Worm (Caenorhabditis elegans) whole organism, L2 larva: ENCODE data around the gene C14C6.2.

Experiments used
- C34F6.9 ChIP-seq: fragments of 150-350 bp; optimal IDR thresholded peaks from 2 replicates; lab custom pipeline; 2014; ENCODE audit warnings: missing biosample characterization, missing genetic modification characterization
- F13H6.1 ChIP-seq: sonication (generic microtip); optimal IDR thresholded peaks from 2 replicates; lab custom pipeline; 2016; ENCODE audit warnings: missing genetic modification characterization, missing compliant biosample characterization
- R02D3.7 ChIP-seq: fragments of 150-350 bp; optimal IDR thresholded peaks from 2 replicates; lab custom pipeline; 2014; ENCODE audit warnings: missing biosample characterization, missing genetic modification characterization
- Y55F3AM.14 ChIP-seq: fragments of 200-800 bp; sonication (Bioruptor generic); optimal IDR thresholded peaks from 2 replicates; lab custom pipeline; 2018; ENCODE audit warnings: mild to moderate bottlenecking, missing genetic modification characterization, missing compliant biosample characterization
- ZK546.5 ChIP-seq: sonication (generic microtip); optimal IDR thresholded peaks from 2 replicates; lab custom pipeline; 2017; ENCODE audit warnings: missing biosample characterization, missing genetic modification characterization
- alr-1 ChIP-seq: fragments of 150-350 bp; optimal IDR thresholded peaks from 2 replicates; lab custom pipeline; 2014; ENCODE audit warnings: missing biosample characterization, missing genetic modification characterization
- aly-2 ChIP-seq: fragments of 150-350 bp; optimal IDR thresholded peaks from 2 replicates; lab custom pipeline; 2014; ENCODE audit warnings: missing biosample characterization, missing genetic modification characterization
- ama-1 ChIP-seq: fragments of 150-350 bp; optimal IDR thresholded peaks from 2 replicates; lab custom pipeline; 2018; ENCODE audit warnings: inconsistent platforms
- blmp-1 ChIP-seq: sonication (generic microtip); optimal IDR thresholded peaks from 2 replicates; lab custom pipeline; 2017; ENCODE audit warnings: missing genetic modification characterization, mild to moderate bottlenecking, missing compliant biosample characterization, antibody characterized with exemption, moderate library complexity; ENCODE audit not compliant: insufficient read depth
- ceh-16 ChIP-seq: fragments of 150-350 bp; optimal IDR thresholded peaks from 2 replicates; lab custom pipeline; 2014; ENCODE audit warnings: missing biosample characterization, missing genetic modification characterization
- ceh-82 ChIP-seq: fragments of 150-350 bp; optimal IDR thresholded peaks from 2 replicates; lab custom pipeline; 2014; ENCODE audit warnings: missing biosample characterization, missing genetic modification characterization
- crh-2 ChIP-seq: sonication (generic microtip); optimal IDR thresholded peaks from 2 replicates; lab custom pipeline; 2017; ENCODE audit warnings: missing biosample characterization, missing genetic modification characterization
- dmd-4 ChIP-seq: sonication (generic microtip); optimal IDR thresholded peaks from 2 replicates; lab custom pipeline; 2017; ENCODE audit warnings: missing biosample characterization, missing genetic modification characterization
- egl-27 ChIP-seq: sonication (generic microtip); optimal IDR thresholded peaks from 3 replicates; lab custom pipeline; 2017; ENCODE audit warnings: missing biosample characterization, missing genetic modification reagents, missing genetic modification characterization
- elt-1 ChIP-seq: fragments of 150-350 bp; optimal IDR thresholded peaks from 2 replicates; lab custom pipeline; 2014; ENCODE audit warnings: missing biosample characterization, missing genetic modification characterization
- elt-3 ChIP-seq: sonication (generic microtip); optimal IDR thresholded peaks from 2 replicates; lab custom pipeline; 2017; ENCODE audit warnings: missing biosample characterization, missing genetic modification characterization
- fos-1 ChIP-seq: fragments of 150-350 bp; optimal IDR thresholded peaks from 2 replicates; lab custom pipeline; 2014; ENCODE audit warnings: missing biosample characterization, missing genetic modification characterization
- gmeb-1 ChIP-seq: fragments of 150-350 bp; optimal IDR thresholded peaks from 2 replicates; lab custom pipeline; 2014; ENCODE audit warnings: missing biosample characterization, missing genetic modification characterization
- lin-11 ChIP-seq: fragments of 150-350 bp; sonication (generic microtip); optimal IDR thresholded peaks from 2 replicates; lab custom pipeline; 2014; ENCODE audit warnings: missing biosample characterization, missing genetic modification characterization, inconsistent platforms, mixed read lengths
- lin-13 ChIP-seq: fragments of 150-350 bp; optimal IDR thresholded peaks from 2 replicates; lab custom pipeline; 2014; ENCODE audit warnings: missing biosample characterization, missing genetic modification reagents, missing genetic modification characterization
- lin-39 ChIP-seq: fragments of 150-350 bp; optimal IDR thresholded peaks from 2 replicates; lab custom pipeline; 2014; ENCODE audit warnings: missing biosample characterization, missing genetic modification reagents, missing genetic modification characterization
- lsy-2 ChIP-seq, 2 experiments: fragments of 150-350 bp in 1 of 2; sonication (generic microtip) in 1 of 2; optimal IDR thresholded peaks; 2 replicates each; lab custom pipeline; 2014 to 2017; ENCODE audit warnings: missing biosample characterization in 2 of 2, missing genetic modification characterization in 2 of 2
- mab-5 ChIP-seq: fragments of 150-350 bp; optimal IDR thresholded peaks from 2 replicates; lab custom pipeline; 2014; ENCODE audit warnings: missing biosample characterization, missing genetic modification characterization
- mbf-1 ChIP-seq: sonication (generic microtip); optimal IDR thresholded peaks from 2 replicates; lab custom pipeline; 2017; ENCODE audit warnings: missing biosample characterization, missing genetic modification characterization
- mdl-1 ChIP-seq, 2 experiments: fragments of 150-350 bp in 1 of 2; sonication (generic microtip) in 1 of 2; optimal IDR thresholded peaks; 2 replicates each; lab custom pipeline; 2017; ENCODE audit warnings: missing biosample characterization in 2 of 2, missing genetic modification characterization in 2 of 2
- nhr-10 ChIP-seq: sonication (generic microtip); optimal IDR thresholded peaks from 2 replicates; lab custom pipeline; 2017; ENCODE audit warnings: missing biosample characterization, missing genetic modification characterization
- nhr-12 ChIP-seq: fragments of 150-350 bp; optimal IDR thresholded peaks from 2 replicates; lab custom pipeline; 2014; ENCODE audit warnings: missing biosample characterization, missing genetic modification characterization
- nhr-129 ChIP-seq: fragments of 150-350 bp; optimal IDR thresholded peaks from 2 replicates; lab custom pipeline; 2014; ENCODE audit warnings: missing biosample characterization, missing genetic modification characterization
- nhr-21 ChIP-seq: fragments of 150-350 bp; optimal IDR thresholded peaks from 2 replicates; lab custom pipeline; 2014; ENCODE audit warnings: missing biosample characterization, missing genetic modification characterization
- nhr-23 ChIP-seq: fragments of 150-350 bp; optimal IDR thresholded peaks from 2 replicates; lab custom pipeline; 2014; ENCODE audit warnings: missing biosample characterization, missing genetic modification reagents, missing genetic modification characterization
- nhr-237 ChIP-seq: fragments of 150-350 bp; optimal IDR thresholded peaks from 2 replicates; lab custom pipeline; 2014; ENCODE audit warnings: missing biosample characterization, missing genetic modification characterization
- nhr-25 ChIP-seq: fragments of 150-350 bp; sonication (generic microtip); optimal IDR thresholded peaks from 3 replicates; lab custom pipeline; 2014; ENCODE audit warnings: missing biosample characterization, missing genetic modification characterization
- nhr-6 ChIP-seq: fragments of 150-350 bp; optimal IDR thresholded peaks from 2 replicates; lab custom pipeline; 2014; ENCODE audit warnings: missing biosample characterization, missing genetic modification characterization
- nhr-77 ChIP-seq: fragments of 150-350 bp; optimal IDR thresholded peaks from 2 replicates; lab custom pipeline; 2014; ENCODE audit warnings: missing biosample characterization, missing genetic modification characterization
- peb-1 ChIP-seq: fragments of 150-350 bp; optimal IDR thresholded peaks from 2 replicates; lab custom pipeline; 2014; ENCODE audit warnings: missing biosample characterization, missing genetic modification characterization
- sem-4 ChIP-seq: fragments of 150-350 bp; optimal IDR thresholded peaks from 2 replicates; lab custom pipeline; 2014; ENCODE audit warnings: missing biosample characterization, missing genetic modification reagents, missing genetic modification characterization
- skn-1 ChIP-seq: sonication (generic microtip); optimal IDR thresholded peaks from 2 replicates; lab custom pipeline; 2017; ENCODE audit warnings: missing biosample characterization, missing genetic modification characterization
- sma-3 ChIP-seq: sonication (generic microtip); optimal IDR thresholded peaks from 2 replicates; lab custom pipeline; 2016; ENCODE audit warnings: missing genetic modification reagents, missing genetic modification characterization, missing compliant biosample characterization
- sma-9 ChIP-seq, 2 experiments: fragments of 150-350 bp in 1 of 2; sonication (generic microtip) in 1 of 2; optimal IDR thresholded peaks; 2 replicates each; lab custom pipeline; 2014 to 2016; ENCODE audit warnings: missing genetic modification characterization in 2 of 2, mild to moderate bottlenecking in 1 of 2, missing biosample characterization in 1 of 2, missing compliant biosample characterization in 1 of 2, missing genetic modification reagents in 1 of 2, moderate library complexity in 1 of 2
- snpc-4 ChIP-seq: fragments of 150-350 bp; optimal IDR thresholded peaks from 2 replicates; lab custom pipeline; 2014; ENCODE audit warnings: missing biosample characterization, missing genetic modification characterization
- unc-39 ChIP-seq: fragments of 150-350 bp; optimal IDR thresholded peaks from 2 replicates; lab custom pipeline; 2014; ENCODE audit warnings: missing biosample characterization, missing genetic modification characterization
- unc-55 ChIP-seq: fragments of 150-350 bp; sonication (generic microtip); optimal IDR thresholded peaks from 3 replicates; lab custom pipeline; 2014; ENCODE audit warnings: missing biosample characterization, missing genetic modification reagents, missing genetic modification characterization
- unc-62 ChIP-seq: fragments of 150-350 bp; optimal IDR thresholded peaks from 2 replicates; lab custom pipeline; 2014; ENCODE audit warnings: missing biosample characterization, missing genetic modification reagents, missing genetic modification characterization
- zag-1 ChIP-seq: fragments of 150-350 bp; optimal IDR thresholded peaks from 2 replicates; lab custom pipeline; 2014; ENCODE audit warnings: missing biosample characterization, missing genetic modification characterization
- ztf-1 ChIP-seq: fragments of 200-800 bp; sonication (Bioruptor generic); conservative IDR thresholded peaks from 2 replicates; pipeline ENCODE4 v1.3.6; 2022; ENCODE audit warnings: missing genetic modification characterization, missing compliant biosample characterization
- ztf-11 ChIP-seq: sonication (generic microtip); optimal IDR thresholded peaks from 2 replicates; lab custom pipeline; 2017; ENCODE audit warnings: missing biosample characterization, missing genetic modification characterization
- ztf-4 ChIP-seq: fragments of 150-350 bp; optimal IDR thresholded peaks from 2 replicates; lab custom pipeline; 2014; ENCODE audit warnings: missing biosample characterization, missing genetic modification characterization

Gene C14C6.2

DNA sequence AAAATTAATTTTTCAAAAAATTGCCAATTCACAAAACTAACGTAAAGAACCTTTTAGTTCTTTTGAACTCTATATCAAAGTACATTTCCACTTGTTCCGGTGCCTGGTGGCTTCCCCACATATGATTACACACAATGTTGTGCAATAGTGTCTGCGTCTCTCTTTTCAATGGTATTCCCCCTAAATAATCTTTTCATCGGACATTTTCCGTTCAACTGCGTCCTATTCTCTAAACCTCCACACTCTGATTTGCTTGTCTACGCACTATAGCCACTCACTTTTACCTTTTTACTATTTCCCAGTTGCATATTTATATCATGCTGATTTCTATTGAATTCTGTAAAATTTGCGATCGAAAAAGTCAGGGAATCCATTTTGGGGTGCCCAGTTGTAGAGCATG is 30.9 kb upstream of the C14C6.2 start, which contains the start of gene nhr-58:
nhr-58 (plus strand) TSS at position 214 of the 400 bp plus-strand sequence.
- peak; percentile 83 for TF ChIP-seq egl-27 (tag; lab: Kevin White, UChicago)
- TF ChIP-seq ceh-16 (tag; lab: Kevin White, UChicago): peak; percentile 18
- TF ChIP-seq nhr-129 (tag; lab: Kevin White, UChicago): peak; percentile 97
- no peak for TF ChIP-seq ztf-4 (tag; lab: Kevin White, UChicago)
- TF ChIP-seq fos-1 (tag; lab: Kevin White, UChicago): peak; percentile 93
- peak; percentile 61 for TF ChIP-seq sma-3 (GFP tag; lab: Kevin White, UChicago)
- peak; percentile 70 for TF ChIP-seq unc-55 (GFP tag; lab: Kevin White, UChicago)
- TF ChIP-seq crh-2 (tag; lab: Kevin White, UChicago): peak; percentile 63
- TF ChIP-seq sma-9 (GFP tag; optimal IDR thresholded peaks at IDR 0.05; lab: Kevin White, UChicago): peak; percentile 99
- TF ChIP-seq sma-9 (tag; optimal IDR thresholded peaks at IDR 0.05; lab: Kevin White, UChicago): peak; percentile 43
- TF ChIP-seq lin-39 (tag; lab: Kevin White, UChicago): no peak
- no peak for TF ChIP-seq mab-5 (tag; lab: Kevin White, UChicago)
- no peak for TF ChIP-seq unc-62
- peak; percentile 29 for TF ChIP-seq gmeb-1 (tag; lab: Kevin White, UChicago)
- no peak for TF ChIP-seq mbf-1 (tag; lab: Kevin White, UChicago)
- no peak for TF ChIP-seq ZK546.5 (tag; lab: Kevin White, UChicago)
- peak; percentile 64 for TF ChIP-seq blmp-1 (tag; lab: Kevin White, UChicago)
- peak; percentile 15 for TF ChIP-seq nhr-6 (tag; lab: Kevin White, UChicago)
- peak in 1 of 2 experiments; percentile 51 for TF ChIP-seq mdl-1 (tag; optimal IDR thresholded peaks at IDR 0.05; lab: Kevin White, UChicago)
- peak; percentile 17 for TF ChIP-seq snpc-4 (tag; lab: Kevin White, UChicago)
- TF ChIP-seq F13H6.1 (tag; lab: Kevin White, UChicago): peak; percentile 81
- peak; percentile 66 for TF ChIP-seq nhr-21 (tag; lab: Kevin White, UChicago)
- no peak for TF ChIP-seq sem-4 (tag; lab: Kevin White, UChicago)
- TF ChIP-seq ztf-1 (GFP tag; lab: Robert Waterston, UW): no peak
- TF ChIP-seq C34F6.9 (tag; lab: Kevin White, UChicago): peak; percentile 62
- no peak for TF ChIP-seq dmd-4
- TF ChIP-seq alr-1: no peak
- TF ChIP-seq nhr-23: no peak

DNA sequence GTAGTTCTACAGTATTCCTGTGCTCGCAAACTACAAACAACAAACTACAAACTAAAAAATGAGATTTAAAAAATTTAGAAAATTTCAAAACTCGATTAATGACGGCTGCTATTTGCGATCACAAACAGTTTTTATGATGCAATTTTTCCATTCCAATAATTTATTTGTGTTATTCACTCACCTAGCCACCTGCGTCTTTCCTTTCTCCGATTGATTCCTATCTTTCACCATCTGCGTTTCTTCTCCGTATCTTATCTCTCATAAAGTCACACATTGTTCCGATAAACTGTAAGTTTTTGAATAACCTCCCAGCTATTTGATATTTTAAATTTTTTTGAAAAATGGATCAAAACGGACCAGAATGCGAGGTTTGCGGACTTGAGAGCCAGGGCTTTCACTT is 28.8 kb upstream of the C14C6.2 start, which contains the start of gene nhr-132:
nhr-132 (plus strand) TSS at position 271 of the 400 bp plus-strand sequence.
- TF ChIP-seq C34F6.9 (tag; lab: Kevin White, UChicago) (peak; percentile 20), nhr-10 (tag; lab: Kevin White, UChicago) (no peak), sma-3 (GFP tag; lab: Kevin White, UChicago) (peak; percentile 21), ztf-1 (GFP tag; lab: Robert Waterston, UW) (no peak), nhr-25 (peak; percentile 48), dmd-4 (no peak), nhr-21 (tag; lab: Kevin White, UChicago) (no peak), alr-1 (no peak), lsy-2 (tag; optimal IDR thresholded peaks at IDR 0.05; lab: Kevin White, UChicago) (peak in 1 of 2 experiments; percentile 38), nhr-237 (no peak), snpc-4 (tag; lab: Kevin White, UChicago) (no peak), elt-3 (tag; lab: Kevin White, UChicago) (no peak), elt-1 (no peak), ztf-11 (tag; lab: Kevin White, UChicago) (no peak), blmp-1 (tag; lab: Kevin White, UChicago) (no peak), R02D3.7 (tag; lab: Kevin White, UChicago) (no peak), unc-62 (no peak), ceh-82 (tag; lab: Kevin White, UChicago) (no peak), egl-27 (tag; lab: Kevin White, UChicago) (no peak), peb-1 (no peak), sem-4 (tag; lab: Kevin White, UChicago) (no peak), F13H6.1 (tag; lab: Kevin White, UChicago) (peak; percentile 27), nhr-23 (no peak), sma-9 (GFP tag; optimal IDR thresholded peaks at IDR 0.05; lab: Kevin White, UChicago) (peak; percentile 88), sma-9 (tag; optimal IDR thresholded peaks at IDR 0.05; lab: Kevin White, UChicago) (no peak), Y55F3AM.14 (GFP tag; lab: Kevin White, UChicago) (no peak), mab-5 (tag; lab: Kevin White, UChicago) (no peak), ceh-16 (tag; lab: Kevin White, UChicago) (no peak), lin-11 (tag; lab: Kevin White, UChicago) (no peak), ztf-4 (tag; lab: Kevin White, UChicago) (no peak), nhr-129 (tag; lab: Kevin White, UChicago) (peak; percentile 91), mdl-1 (tag; optimal IDR thresholded peaks at IDR 0.05; lab: Kevin White, UChicago) (no peak), unc-39 (no peak), crh-2 (tag; lab: Kevin White, UChicago) (peak; percentile 29), lin-39 (tag; lab: Kevin White, UChicago) (no peak), unc-55 (GFP tag; lab: Kevin White, UChicago) (no peak), gmeb-1 (tag; lab: Kevin White, UChicago) (peak; percentile 32), ZK546.5 (tag; lab: Kevin White, UChicago) (no peak), aly-2 (tag; lab: Kevin White, UChicago) (no peak), nhr-12 (tag; lab: Kevin White, UChicago) (no peak), zag-1 (tag; lab: Kevin White, UChicago) (no peak), ama-1 (lab: Kevin White, UChicago) (no peak), lin-13 (GFP tag; lab: Kevin White, UChicago) (no peak), fos-1 (tag; lab: Kevin White, UChicago) (peak; percentile 37), nhr-77 (tag; lab: Kevin White, UChicago) (no peak), skn-1 (tag; lab: Kevin White, UChicago) (no peak), mbf-1 (tag; lab: Kevin White, UChicago) (no peak)
